Fruit fly (Drosophila melanogaster): ENCODE data around the gene CG9547.

The CG9547 gene

DNA sequence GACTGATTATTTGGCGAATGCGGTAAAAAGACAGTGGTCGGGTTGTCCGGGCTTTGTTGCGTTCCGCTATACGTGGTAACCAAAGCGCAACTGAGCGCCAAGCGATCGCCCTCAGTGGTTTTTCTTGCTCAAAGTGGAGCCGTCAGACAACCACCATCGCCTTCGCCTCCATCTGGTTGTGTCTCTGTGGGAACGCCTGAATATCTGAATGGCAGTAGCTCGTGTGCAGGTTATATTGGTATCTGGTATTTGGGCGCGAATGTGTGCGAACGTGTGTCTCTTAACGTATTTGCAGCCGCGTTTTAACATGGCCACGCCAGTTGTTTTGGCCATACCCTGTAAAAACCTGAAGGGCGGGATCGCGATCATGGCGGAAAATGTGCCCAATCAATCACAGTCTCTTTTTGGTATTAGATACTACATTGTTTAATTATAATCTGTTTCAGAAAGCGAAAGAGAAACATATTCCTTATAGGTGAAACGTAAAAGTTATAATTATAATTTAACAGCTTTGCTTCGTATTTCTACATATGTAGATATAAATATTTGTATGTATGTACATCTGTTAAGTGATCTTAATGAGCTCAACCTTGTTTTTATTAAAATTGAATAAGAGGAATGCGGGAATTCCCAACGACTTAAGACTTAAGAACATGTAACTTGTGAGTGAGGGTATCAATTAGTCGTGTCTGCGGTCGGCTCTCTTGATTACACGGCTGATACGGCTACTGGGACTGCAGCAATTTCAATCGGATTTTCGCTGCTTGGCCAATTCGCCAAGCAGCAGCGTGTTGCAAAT lies 22.2 kb downstream of the CG9547 start (continued):
- TF ChIP-seq tx (GFP tag; optimal IDR thresholded peaks at IDR 0.05) (no peak), ac (GFP tag; optimal IDR thresholded peaks at IDR 0.05) (no peak), nerfin-2 (GFP tag; IDR thresholded peaks at IDR 0.05; ENCODE audit: partially characterized antibody) (no peak), ash1 (GFP tag; optimal IDR thresholded peaks at IDR 0.05) (no peak), CG2889 (GFP tag; IDR thresholded peaks at IDR 0.05) (no peak), Asciz (GFP tag; optimal IDR thresholded peaks at IDR 0.05) (no peak), CG11093 (GFP tag; IDR thresholded peaks at IDR 0.05) (no peak), CG4854 (GFP tag; optimal IDR thresholded peaks at IDR 0.05) (no peak), CG7786 (GFP tag; optimal IDR thresholded peaks at IDR 0.05) (no peak), CG32532 (GFP tag; IDR thresholded peaks at IDR 0.05) (no peak), slbo (GFP tag; IDR thresholded peaks at IDR 0.05) (0 out of 2 replicates have a peak, but pooled peaks have one; percentile 8), CG8944 (GFP tag; optimal IDR thresholded peaks at IDR 0.05) (no peak), CG34224 (GFP tag; IDR thresholded peaks at IDR 0.05; ENCODE audit: partially characterized antibody) (no peak), CG31441 (GFP tag; IDR thresholded peaks at IDR 0.05) (no peak), PHDP (tag; optimal IDR thresholded peaks at IDR 0.05) (peak; percentile 18), Scr (GFP tag; IDR thresholded peaks at IDR 0.05; ENCODE audit: partially characterized antibody) (no peak), Med (GFP tag) (peak; percentile 68), Drgx (GFP tag; IDR thresholded peaks at IDR 0.05) (no peak), gcm (GFP tag; optimal IDR thresholded peaks at IDR 0.05) (no peak), CG3726 (GFP tag; IDR thresholded peaks at IDR 0.05) (no peak), cad (GFP tag; optimal IDR thresholded peaks at IDR 0.05) (no peak), Taf1 (GFP tag; IDR thresholded peaks at IDR 0.05) (peak; percentile 32; the same call in 1 of the 2 replicates), CG17359 (tag; optimal IDR thresholded peaks at IDR 0.05) (peak; percentile 1), hth (optimal IDR thresholded peaks at IDR 0.05) (no peak), CG3995 (GFP tag; optimal IDR thresholded peaks at IDR 0.05) (no peak), lbe (GFP tag; optimal IDR thresholded peaks at IDR 0.05) (no peak), CG11560 (tag; IDR thresholded peaks at IDR 0.05) (no peak), NfI (GFP tag; optimal IDR thresholded peaks at IDR 0.05) (no peak), CG3847 (GFP tag; IDR thresholded peaks at IDR 0.05) (no peak), pum (GFP tag; optimal IDR thresholded peaks at IDR 0.05) (no peak), Fer2 (tag; optimal IDR thresholded peaks at IDR 0.05) (no peak), CG4617 (GFP tag; optimal IDR thresholded peaks at IDR 0.05; ENCODE audit: borderline replicate concordance) (no peak), ken (GFP tag; IDR thresholded peaks at IDR 0.05) (no peak), CG8281 (tag; optimal IDR thresholded peaks at IDR 0.05) (no peak), grau (tag; optimal IDR thresholded peaks at IDR 0.05) (peak; percentile 39), CG12299 (tag; optimal IDR thresholded peaks at IDR 0.05) (no peak), bowl (GFP tag; IDR thresholded peaks at IDR 0.05) (no peak), tap (tag; optimal IDR thresholded peaks at IDR 0.05) (no peak), TFAM (GFP tag; optimal IDR thresholded peaks at IDR 0.05) (no peak), Fer3 (tag; optimal IDR thresholded peaks at IDR 0.05) (no peak), MBD-R2 (GFP tag; IDR thresholded peaks at IDR 0.05) (no peak), zen2 (GFP tag; IDR thresholded peaks at IDR 0.05; ENCODE audit: partially characterized antibody) (no peak), Kr (GFP tag; optimal IDR thresholded peaks at IDR 0.05) (no peak), Doc2 (GFP tag; IDR thresholded peaks at IDR 0.05) (no peak), CG6765 (GFP tag; optimal IDR thresholded peaks at IDR 0.05) (no peak), CG11247 (GFP tag; IDR thresholded peaks at IDR 0.05) (no peak), CG17912 (GFP tag; optimal IDR thresholded peaks at IDR 0.05) (no peak), CG11085 (GFP tag; IDR thresholded peaks at IDR 0.05) (no peak), insv (GFP tag; optimal IDR thresholded peaks at IDR 0.05) (no peak), CG12769 (tag; optimal IDR thresholded peaks at IDR 0.05) (peak; percentile 81)

Data from whole organism, embryonic.